Fruit fly (Drosophila melanogaster) whole organism, prepupa: Measurements from ENCODE around the gene mst.

Experiments
- CG3032 ChIP-seq: fragments of 200-800 bp; optimal IDR thresholded peaks from 2 replicates; lab custom pipeline; 2019; ENCODE audit warnings: missing biosample characterization, mild to moderate bottlenecking, missing genetic modification characterization, moderate library complexity
- CG6808 ChIP-seq: fragments of 200-800 bp; sonication (Bioruptor generic); optimal IDR thresholded peaks from 3 replicates; lab custom pipeline; 2017; ENCODE audit warnings: missing biosample characterization, missing genetic modification characterization, mild to moderate bottlenecking, moderate library complexity, missing genetic modification reagents
- fkh ChIP-seq: fragments of 200-800 bp; sonication (Bioruptor generic); optimal IDR thresholded peaks from 3 replicates; lab custom pipeline; 2017; ENCODE audit warnings: missing biosample characterization, mild to moderate bottlenecking, missing genetic modification characterization, moderate library complexity
- lz ChIP-seq: fragments of 200-800 bp; sonication (Bioruptor generic); optimal IDR thresholded peaks from 3 replicates; lab custom pipeline; 2016; ENCODE audit warnings: missing biosample characterization, missing genetic modification characterization
- ss ChIP-seq, 2 experiments: fragments of 200-800 bp; sonication (Bioruptor generic); optimal IDR thresholded peaks; 2 replicates in 1 of 2; 3 replicates in 1 of 2; lab custom pipeline; 2017 to 2018; ENCODE audit warnings: mild to moderate bottlenecking in 2 of 2, missing biosample characterization in 2 of 2, missing genetic modification characterization in 2 of 2, moderate library complexity in 1 of 2

DNA sequence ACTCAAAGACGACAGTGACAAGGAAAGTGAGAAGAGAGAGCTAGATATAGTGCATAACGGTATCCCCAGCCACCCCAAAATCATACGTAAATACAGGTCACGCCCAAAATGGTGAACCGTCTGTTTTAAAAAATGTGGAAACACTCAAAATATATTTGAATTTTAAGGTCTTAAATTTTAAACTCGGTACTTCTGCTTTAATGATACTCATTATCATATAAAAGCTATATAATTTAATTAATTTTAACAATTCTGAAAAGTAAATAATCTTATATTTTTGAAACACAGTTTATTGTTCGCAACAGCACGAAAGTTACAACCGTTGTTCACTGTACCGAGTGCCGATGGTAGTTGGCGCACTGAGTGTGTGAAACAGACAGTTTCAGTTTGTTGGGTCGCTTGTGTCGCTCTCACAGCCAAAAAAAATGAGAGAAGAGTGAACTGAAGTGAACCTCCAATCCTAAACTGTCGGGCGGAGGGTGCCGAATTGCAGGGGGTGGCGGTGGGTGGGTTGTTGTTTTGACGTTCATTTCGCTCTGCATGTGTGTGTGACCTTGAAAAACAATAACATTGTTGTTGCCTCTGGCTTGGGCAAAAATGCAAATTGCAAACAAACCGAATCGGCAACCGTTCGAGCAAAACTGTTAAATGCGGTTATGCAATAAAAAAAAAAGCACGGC lies 22.3 kb upstream of the mst start:
- TF ChIP-seq lz (GFP tag; lab: Kevin White, UChicago) = peak; percentile 62
- TF ChIP-seq CG6808 (GFP tag; lab: Kevin White, UChicago) = peak; percentile 67
- peak; percentile 63 to 76 for TF ChIP-seq ss (GFP tag; optimal IDR thresholded peaks at IDR 0.05; lab: Kevin White, UChicago)
- TF ChIP-seq CG3032 (tag; lab: Kevin White, UChicago) = peak; percentile 66
- TF ChIP-seq fkh (GFP tag; lab: Kevin White, UChicago) = peak; percentile 56
